Worm (Caenorhabditis elegans) whole organism, late embryonic: ENCODE data around the gene T26C5.4.

Experiments used
- ama-1 ChIP-seq: fragments of 150-350 bp; optimal IDR thresholded peaks from 2 replicates; lab custom pipeline; 2014
- ceh-45 ChIP-seq: fragments of 200-800 bp; sonication (Bioruptor generic); IDR thresholded peaks from 2 replicates; pipeline ENCODE4 v1.3.6; 2022; ENCODE audit warnings: missing genetic modification reagents, missing genetic modification characterization, missing compliant biosample characterization
- dmd-4 ChIP-seq: sonication (generic microtip); optimal IDR thresholded peaks from 2 replicates; lab custom pipeline; 2016; ENCODE audit warnings: borderline replicate concordance, missing genetic modification characterization, missing compliant biosample characterization
- fax-1 ChIP-seq: sonication (generic microtip); optimal IDR thresholded peaks from 2 replicates; lab custom pipeline; 2016; ENCODE audit warnings: missing genotype, missing genetic modification characterization, missing compliant biosample characterization
- madf-2 ChIP-seq: sonication (generic microtip); optimal IDR thresholded peaks from 2 replicates; lab custom pipeline; 2017; ENCODE audit warnings: missing genetic modification characterization, missing compliant biosample characterization
- pat-9 ChIP-seq: fragments of 200-800 bp; sonication (Bioruptor generic); optimal IDR thresholded peaks from 2 replicates; lab custom pipeline; 2018; ENCODE audit warnings: mild to moderate bottlenecking, missing genetic modification characterization, moderate library complexity, missing compliant biosample characterization
- pha-2 ChIP-seq: sonication (generic microtip); optimal IDR thresholded peaks from 2 replicates; lab custom pipeline; 2017; ENCODE audit warnings: mild to moderate bottlenecking, missing genetic modification characterization, missing compliant biosample characterization
- pha-4 ChIP-seq: fragments of 150-350 bp; optimal IDR thresholded peaks from 2 replicates; lab custom pipeline; 2018; ENCODE audit warnings: missing biosample characterization, missing genetic modification reagents, missing genetic modification characterization
- ref-2 ChIP-seq: sonication (generic microtip); optimal IDR thresholded peaks from 2 replicates; lab custom pipeline; 2016; ENCODE audit warnings: missing genetic modification characterization, missing compliant biosample characterization

ce11 chrII:9241610-9242009 lies 8.7 kb downstream of the T26C5.4 start:
- TF ChIP-seq pat-9 (tag; lab: Kevin White, UChicago) (no peak), pha-2 (tag; lab: Kevin White, UChicago) (no peak), madf-2 (tag; lab: Kevin White, UChicago) (no peak), ama-1 (lab: Kevin White, UChicago) (no peak), ceh-45 (GFP tag; lab: Robert Waterston, UW) (no peak), pha-4 (no peak), fax-1 (tag; lab: Kevin White, UChicago) (no peak), dmd-4 (tag; lab: Kevin White, UChicago) (no peak), ref-2 (tag; lab: Kevin White, UChicago) (no peak)
